Worm (Caenorhabditis elegans) whole organism, L3 larva: Measurements from ENCODE around the gene str-43.

Experiments used
- R02D3.7 ChIP-seq: fragments of 150-350 bp; optimal IDR thresholded peaks from 2 replicates; lab custom pipeline; 2014; ENCODE audit warnings: missing biosample characterization, missing genetic modification characterization
- ZK546.5 ChIP-seq: sonication (generic microtip); optimal IDR thresholded peaks from 2 replicates; lab custom pipeline; 2017; ENCODE audit warnings: missing biosample characterization, missing genetic modification characterization
- ceh-16 ChIP-seq: sonication (generic microtip); optimal IDR thresholded peaks from 2 replicates; lab custom pipeline; 2017; ENCODE audit warnings: missing biosample characterization, missing genetic modification characterization
- ceh-28 ChIP-seq: fragments of 150-350 bp; optimal IDR thresholded peaks from 2 replicates; lab custom pipeline; 2014; ENCODE audit warnings: missing biosample characterization, missing genetic modification reagents, missing genetic modification characterization
- ceh-82 ChIP-seq: fragments of 150-350 bp; optimal IDR thresholded peaks from 2 replicates; lab custom pipeline; 2014; ENCODE audit warnings: missing biosample characterization, missing genetic modification characterization
- daf-12 ChIP-seq: fragments of 150-350 bp; optimal IDR thresholded peaks from 2 replicates; lab custom pipeline; 2014; ENCODE audit warnings: missing biosample characterization, missing genetic modification reagents, missing genetic modification characterization
- egl-27 ChIP-seq: sonication (generic microtip); optimal IDR thresholded peaks from 4 replicates; lab custom pipeline; 2017; ENCODE audit warnings: missing biosample characterization, missing genetic modification reagents, missing genetic modification characterization
- egl-5 ChIP-seq: fragments of 150-350 bp; optimal IDR thresholded peaks from 2 replicates; lab custom pipeline; 2017; ENCODE audit warnings: missing biosample characterization, missing genetic modification reagents, missing genetic modification characterization, inconsistent platforms
- elt-1 ChIP-seq: fragments of 150-350 bp; optimal IDR thresholded peaks from 2 replicates; lab custom pipeline; 2014; ENCODE audit warnings: missing biosample characterization, missing genetic modification characterization
- elt-3 ChIP-seq, 3 experiments: fragments of 150-350 bp in 1 of 3; sonication (generic microtip) in 2 of 3; optimal IDR thresholded peaks; 2 replicates in 2 of 3; 4 replicates in 1 of 3; lab custom pipeline; 2014 to 2017; ENCODE audit warnings: missing biosample characterization in 3 of 3, missing genetic modification characterization in 3 of 3
- fkh-10 ChIP-seq: sonication (generic microtip); optimal IDR thresholded peaks from 2 replicates; lab custom pipeline; 2017; ENCODE audit warnings: missing biosample characterization, missing genetic modification reagents, missing genetic modification characterization
- fkh-2 ChIP-seq: fragments of 150-350 bp; optimal IDR thresholded peaks from 2 replicates; lab custom pipeline; 2014; ENCODE audit warnings: missing biosample characterization, missing genetic modification reagents, missing genetic modification characterization
- lin-15B ChIP-seq: fragments of 150-350 bp; optimal IDR thresholded peaks from 2 replicates; lab custom pipeline; 2014; ENCODE audit warnings: missing biosample characterization, missing genetic modification characterization
- lin-39 ChIP-seq: fragments of 150-350 bp; optimal IDR thresholded peaks from 2 replicates; lab custom pipeline; 2018; ENCODE audit warnings: missing biosample characterization, missing genetic modification reagents, missing genetic modification characterization
- mdl-1 ChIP-seq: fragments of 150-350 bp; optimal IDR thresholded peaks from 2 replicates; lab custom pipeline; 2014; ENCODE audit warnings: missing biosample characterization, missing genetic modification characterization
- nfya-1 ChIP-seq: sonication (generic microtip); optimal IDR thresholded peaks from 2 replicates; lab custom pipeline; 2017; ENCODE audit warnings: missing genetic modification characterization, mild to moderate bottlenecking, missing compliant biosample characterization, antibody characterized with exemption, moderate library complexity; ENCODE audit not compliant: insufficient read depth
- nhr-11 ChIP-seq: fragments of 150-350 bp; optimal IDR thresholded peaks from 2 replicates; lab custom pipeline; 2014; ENCODE audit warnings: missing biosample characterization, missing genetic modification characterization
- nhr-25 ChIP-seq: sonication (generic microtip); optimal IDR thresholded peaks from 2 replicates; lab custom pipeline; 2017; ENCODE audit warnings: missing biosample characterization, missing genetic modification characterization
- nhr-28 ChIP-seq: fragments of 150-350 bp; optimal IDR thresholded peaks from 2 replicates; lab custom pipeline; 2014; ENCODE audit warnings: missing biosample characterization, missing genetic modification characterization
- nhr-43 ChIP-seq: sonication (generic microtip); optimal IDR thresholded peaks from 2 replicates; lab custom pipeline; 2016; ENCODE audit warnings: mild to moderate bottlenecking, missing genetic modification characterization, missing compliant biosample characterization; ENCODE audit not compliant: poor library complexity, severe bottlenecking
- nhr-67 ChIP-seq: fragments of 150-350 bp; optimal IDR thresholded peaks from 2 replicates; lab custom pipeline; 2014; ENCODE audit warnings: missing biosample characterization, missing genetic modification characterization
- nhr-76 ChIP-seq: fragments of 150-350 bp; sonication (generic microtip); optimal IDR thresholded peaks from 5 replicates; lab custom pipeline; 2014; ENCODE audit warnings: missing biosample characterization, missing genetic modification characterization
- pha-4 ChIP-seq: fragments of 150-350 bp; optimal IDR thresholded peaks from 2 replicates; lab custom pipeline; 2014; ENCODE audit warnings: missing biosample characterization, missing genetic modification reagents, missing genetic modification characterization
- skn-1 ChIP-seq: fragments of 150-350 bp; optimal IDR thresholded peaks from 2 replicates; lab custom pipeline; 2014; ENCODE audit warnings: missing biosample characterization, missing genetic modification characterization
- snpc-4 ChIP-seq: fragments of 150-350 bp; optimal IDR thresholded peaks from 2 replicates; lab custom pipeline; 2014; ENCODE audit warnings: missing biosample characterization, missing genetic modification characterization
- tbx-2 ChIP-seq: sonication (generic microtip); optimal IDR thresholded peaks from 2 replicates; lab custom pipeline; 2016; ENCODE audit warnings: mild to moderate bottlenecking, missing genetic modification characterization, missing compliant biosample characterization
- zag-1 ChIP-seq: fragments of 150-350 bp; optimal IDR thresholded peaks from 2 replicates; lab custom pipeline; 2014; ENCODE audit warnings: missing biosample characterization, missing genetic modification characterization
- ztf-11 ChIP-seq: fragments of 150-350 bp; optimal IDR thresholded peaks from 2 replicates; lab custom pipeline; 2014; ENCODE audit warnings: missing biosample characterization, missing genetic modification characterization

Gene str-43

DNA sequence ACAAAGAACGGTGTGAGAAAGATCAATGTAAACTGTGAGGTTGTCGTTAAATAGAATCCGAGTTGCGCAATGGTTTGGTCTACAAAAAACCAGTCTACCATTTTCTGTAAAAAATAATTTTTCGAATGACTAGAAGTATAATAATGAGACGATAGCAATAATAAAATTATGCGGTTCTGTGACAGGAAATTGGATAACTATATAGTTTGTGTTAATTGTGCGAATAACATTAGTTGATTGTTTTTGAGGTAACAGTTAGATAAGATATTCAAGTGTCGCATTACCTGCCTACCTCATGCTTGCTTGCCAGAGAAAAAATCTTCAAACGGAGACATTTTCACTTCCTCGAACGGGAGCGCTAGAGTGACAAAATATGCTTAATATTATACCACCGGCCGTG lies 10.1 kb downstream of the str-43 start, which contains the start of gene str-18:
Gene str-18 (minus strand): TSS at position 101 of the 400 bp plus-strand sequence.
- TF ChIP-seq ceh-16 (tag; lab: Kevin White, UChicago) (no peak), snpc-4 (tag; lab: Kevin White, UChicago) (no peak), fkh-10 (GFP tag; lab: Kevin White, UChicago) (no peak)

- no peak for TF ChIP-seq daf-12 (tag; lab: Kevin White, UChicago)
- TF ChIP-seq nhr-67 (tag; lab: Kevin White, UChicago): no peak
- TF ChIP-seq ceh-28 (tag; lab: Kevin White, UChicago): no peak
- TF ChIP-seq egl-5: no peak
Observed at ce11 chrV:15735720-15736119, 16.2 kb downstream of the str-43 start, which contains the start of gene str-27. str-27 (minus strand) TSS chrV:15735820.

DNA sequence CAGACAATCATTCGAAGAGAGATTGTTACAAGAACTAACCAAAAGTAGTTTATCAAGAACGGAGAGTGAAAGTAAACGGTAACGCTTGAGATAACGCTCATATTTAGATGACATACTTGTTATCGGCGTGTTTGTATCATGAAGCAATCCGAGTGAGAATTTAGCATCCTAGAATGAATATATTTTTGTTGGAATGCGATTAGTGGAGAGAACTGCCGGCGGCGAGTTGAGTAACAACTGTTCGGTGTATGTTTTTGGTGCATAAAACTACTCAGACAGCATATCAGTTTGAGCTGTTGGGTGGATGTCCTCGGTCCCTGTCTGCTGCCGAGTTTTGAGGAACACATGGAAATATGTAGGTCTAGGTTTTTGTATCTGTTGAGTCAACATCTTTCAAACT lies 18.4 kb downstream of the str-43 start, which contains the start of gene T23D5.3:
Gene T23D5.3 (minus strand): TSS at position 101 of the 400 bp plus-strand sequence.
- no peak for TF ChIP-seq nhr-67 (tag; lab: Kevin White, UChicago)
- TF ChIP-seq, all 47 proteins: peak for 0

DNA sequence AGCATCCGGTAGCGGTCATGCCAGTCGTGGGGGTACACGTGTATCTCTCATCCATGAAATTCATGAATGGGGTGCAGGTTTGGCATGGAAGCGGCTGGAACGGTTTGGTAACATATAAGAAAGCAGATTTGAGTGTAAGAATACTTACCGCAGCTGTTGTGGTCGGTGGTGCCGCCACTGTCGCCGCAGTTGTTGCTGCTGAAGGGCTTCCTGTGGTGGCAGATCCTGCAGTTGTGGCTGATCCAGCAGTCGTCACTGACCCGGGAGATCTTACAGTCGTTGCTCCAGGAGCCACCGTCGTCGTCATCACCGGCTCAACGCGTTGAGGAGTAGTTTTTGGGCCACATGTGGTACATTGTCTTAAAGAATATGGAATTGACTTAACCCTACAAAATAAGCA lies 18.9 kb downstream of the str-43 start:
- TF ChIP-seq skn-1 (tag; lab: Kevin White, UChicago): no peak
- TF ChIP-seq ZK546.5: no peak
- TF ChIP-seq elt-3 (tag; optimal IDR thresholded peaks at IDR 0.05; lab: Kevin White, UChicago): no peak
- TF ChIP-seq nhr-67 (tag; lab: Kevin White, UChicago): no peak
- TF ChIP-seq tbx-2: no peak
- no peak for TF ChIP-seq nhr-76 (tag; lab: Kevin White, UChicago)
- no peak for TF ChIP-seq R02D3.7 (tag; lab: Kevin White, UChicago)
- no peak for TF ChIP-seq nhr-25 (tag; lab: Kevin White, UChicago)
- TF ChIP-seq, all 47 proteins: peak for 0

- no peak for TF ChIP-seq elt-1
- no peak for TF ChIP-seq skn-1 (tag; lab: Kevin White, UChicago)
- TF ChIP-seq nhr-11 (tag; lab: Kevin White, UChicago): no peak
- TF ChIP-seq lin-15B: no peak
- no peak for TF ChIP-seq pha-4
- TF ChIP-seq snpc-4 (tag; lab: Kevin White, UChicago): no peak
- no peak for TF ChIP-seq nfya-1 (tag; lab: Kevin White, UChicago)
- TF ChIP-seq mdl-1 (tag; lab: Kevin White, UChicago): no peak
- TF ChIP-seq ztf-11 (tag; lab: Kevin White, UChicago): no peak
- no peak for TF ChIP-seq fkh-2 (tag; lab: Kevin White, UChicago)
Observed at ce11 chrV:15732209-15732608, 19.7 kb downstream of the str-43 start, which contains the start of gene str-38. str-38 (minus strand) TSS chrV:15732309.

DNA sequence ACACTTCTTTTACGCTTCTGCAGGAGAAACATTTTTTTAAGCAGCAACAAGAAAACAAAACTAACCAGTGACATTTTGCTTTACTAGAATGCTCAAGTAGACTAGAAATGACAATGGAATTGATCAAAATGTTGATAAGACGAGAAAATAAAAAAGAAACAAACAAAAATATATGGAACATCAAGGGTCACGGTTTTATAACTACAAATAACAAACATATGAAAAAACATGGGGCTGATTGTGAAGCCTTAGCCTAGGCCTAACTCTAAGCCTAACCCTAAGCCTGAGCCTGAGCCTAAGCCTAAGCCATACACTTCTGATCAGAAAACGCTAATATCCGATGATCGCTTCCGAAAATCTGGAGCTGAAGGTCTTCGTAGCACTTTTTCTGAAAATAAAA lies 21.5 kb downstream of the str-43 start, which contains the start of gene Y6E2A.10:
Gene Y6E2A.10 (minus strand): TSS at position 101 of the 400 bp plus-strand sequence.
- TF ChIP-seq nhr-43 (tag; lab: Kevin White, UChicago) (no peak), ceh-16 (tag; lab: Kevin White, UChicago) (no peak), fkh-10 (GFP tag; lab: Kevin White, UChicago) (no peak), egl-27 (no peak), fkh-2 (tag; lab: Kevin White, UChicago) (no peak), lin-39 (tag; lab: Kevin White, UChicago) (no peak), elt-3 (tag; optimal IDR thresholded peaks at IDR 0.05; lab: Kevin White, UChicago) (no peak), nhr-11 (tag; lab: Kevin White, UChicago) (no peak), nhr-67 (tag; lab: Kevin White, UChicago) (no peak), egl-5 (no peak), ceh-82 (tag; lab: Kevin White, UChicago) (no peak), daf-12 (tag; lab: Kevin White, UChicago) (no peak), zag-1 (tag; lab: Kevin White, UChicago) (no peak), pha-4 (no peak), nhr-28 (no peak)

ce11 chrV:15726610-15727009 lies 25.3 kb downstream of the str-43 start, which contains the start of the genes irld-57 and sfxn-1.3:
irld-57 (minus strand) TSS chrV:15726710.
sfxn-1.3 (plus strand) TSS chrV:15726841.
- TF ChIP-seq snpc-4 (tag; lab: Kevin White, UChicago) (no peak), fkh-2 (tag; lab: Kevin White, UChicago) (no peak)
